Worm (Caenorhabditis elegans) whole organism, early embryonic: ENCODE results near the gene W07G4.1.
A peak's percentile ranks its signal among the peaks of the same experiment; 100 is the strongest.

Experiments
- B0310.2 ChIP-seq: sonication (generic microtip); optimal IDR thresholded peaks from 2 replicates; lab custom pipeline; 2016; ENCODE audit warnings: mild to moderate bottlenecking, missing genetic modification characterization, missing compliant biosample characterization
- F13C5.2 ChIP-seq: sonication (generic microtip); optimal IDR thresholded peaks from 2 replicates; lab custom pipeline; 2017; ENCODE audit warnings: mild to moderate bottlenecking, missing genetic modification characterization, inconsistent platforms, missing compliant biosample characterization
- aly-1 ChIP-seq: sonication (generic microtip); optimal IDR thresholded peaks from 2 replicates; lab custom pipeline; 2016; ENCODE audit warnings: missing genetic modification characterization, missing compliant biosample characterization
- ama-1 ChIP-seq: fragments of 150-350 bp; optimal IDR thresholded peaks from 2 replicates; lab custom pipeline; 2014
- ceh-13 ChIP-seq: fragments of 200-800 bp; sonication (Bioruptor generic); optimal IDR thresholded peaks from 2 replicates; lab custom pipeline; 2018; ENCODE audit warnings: mild to moderate bottlenecking, missing genetic modification characterization, missing compliant biosample characterization
- ceh-36 ChIP-seq: sonication (generic microtip); optimal IDR thresholded peaks from 2 replicates; lab custom pipeline; 2016; ENCODE audit warnings: missing genetic modification characterization, inconsistent platforms, missing compliant biosample characterization
- ets-7 ChIP-seq: sonication (generic microtip); optimal IDR thresholded peaks from 2 replicates; lab custom pipeline; 2016; ENCODE audit warnings: missing genotype, missing genetic modification characterization, missing compliant biosample characterization
- flt-1 ChIP-seq: fragments of 200-800 bp; sonication (Bioruptor generic); IDR thresholded peaks from 2 replicates; pipeline ENCODE4 v1.3.6; 2022; ENCODE audit warnings: missing genetic modification characterization, missing compliant biosample characterization
- hmbx-1 ChIP-seq: sonication (generic microtip); optimal IDR thresholded peaks from 2 replicates; lab custom pipeline; 2016; ENCODE audit warnings: mild to moderate bottlenecking, missing genetic modification characterization, missing compliant biosample characterization
- hmg-4 ChIP-seq: fragments of 200-800 bp; sonication (Bioruptor generic); optimal IDR thresholded peaks from 2 replicates; lab custom pipeline; 2018; ENCODE audit warnings: mild to moderate bottlenecking, missing genetic modification characterization, missing compliant biosample characterization
- hnd-1 ChIP-seq: sonication (generic microtip); optimal IDR thresholded peaks from 2 replicates; lab custom pipeline; 2016; ENCODE audit warnings: missing genetic modification characterization, missing compliant biosample characterization
- pes-1 ChIP-seq: fragments of 200-800 bp; sonication (Bioruptor generic); IDR thresholded peaks from 2 replicates; pipeline ENCODE4 v1.3.6; 2022; ENCODE audit warnings: missing genetic modification reagents, missing genetic modification characterization, missing compliant biosample characterization
- scrt-1 ChIP-seq: fragments of 200-800 bp; sonication (Bioruptor generic); IDR thresholded peaks from 2 replicates; pipeline ENCODE4 v1.3.6; 2022; ENCODE audit warnings: missing genetic modification characterization, missing compliant biosample characterization
- sea-1 ChIP-seq: fragments of 200-800 bp; sonication (Bioruptor generic); conservative IDR thresholded peaks from 2 replicates; pipeline ENCODE4 v1.3.6; 2022; ENCODE audit warnings: missing genetic modification characterization, missing compliant biosample characterization
- tbx-11 ChIP-seq: fragments of 200-800 bp; sonication (Bioruptor generic); IDR thresholded peaks from 2 replicates; pipeline ENCODE4 v1.3.6; 2022; ENCODE audit warnings: missing genetic modification characterization, missing compliant biosample characterization
- tbx-37 ChIP-seq: fragments of 200-800 bp; sonication (Bioruptor generic); conservative IDR thresholded peaks from 2 replicates; pipeline ENCODE4 v1.3.6; 2022; ENCODE audit warnings: missing genetic modification reagents, missing genetic modification characterization, missing compliant biosample characterization
- tra-4 ChIP-seq: sonication (generic microtip); optimal IDR thresholded peaks from 2 replicates; lab custom pipeline; 2017; ENCODE audit warnings: missing genetic modification characterization, missing compliant biosample characterization

The W07G4.1 gene

ce11 chrV:13000068-13000467 is 33.3 kb upstream of the W07G4.1 start:
- TF ChIP-seq flt-1 (no peak), tra-4 (tag; lab: Kevin White, UChicago) (no peak), ceh-36 (tag; lab: Kevin White, UChicago) (no peak), scrt-1 (no peak), ets-7 (tag; lab: Kevin White, UChicago) (no peak), aly-1 (tag; lab: Kevin White, UChicago) (no peak), ama-1 (lab: Kevin White, UChicago) (no peak), tbx-37 (GFP tag; lab: Robert Waterston, UW) (no peak), F13C5.2 (no peak), hmbx-1 (no peak), hmg-4 (GFP tag; lab: Kevin White, UChicago) (no peak), B0310.2 (tag; lab: Kevin White, UChicago) (no peak), pes-1 (GFP tag; lab: Robert Waterston, UW) (no peak), hnd-1 (tag; lab: Kevin White, UChicago) (no peak), ceh-13 (GFP tag; lab: Kevin White, UChicago) (no peak), tbx-11 (GFP tag; lab: Robert Waterston, UW) (no peak)

- TF ChIP-seq ceh-36 (tag; lab: Kevin White, UChicago) (no peak), ama-1 (lab: Kevin White, UChicago) (no peak), flt-1 (no peak), scrt-1 (no peak), B0310.2 (tag; lab: Kevin White, UChicago) (no peak), hmg-4 (GFP tag; lab: Kevin White, UChicago) (no peak), pes-1 (GFP tag; lab: Robert Waterston, UW) (no peak), ets-7 (tag; lab: Kevin White, UChicago) (no peak), sea-1 (no peak), tbx-37 (GFP tag; lab: Robert Waterston, UW) (no peak), hmbx-1 (no peak), tra-4 (tag; lab: Kevin White, UChicago) (no peak), aly-1 (tag; lab: Kevin White, UChicago) (no peak), tbx-11 (GFP tag; lab: Robert Waterston, UW) (no peak), hnd-1 (tag; lab: Kevin White, UChicago) (no peak), ceh-13 (GFP tag; lab: Kevin White, UChicago) (no peak), F13C5.2 (no peak)
Measured at ce11 chrV:13002070-13002469, 31.3 kb upstream of the W07G4.1 start, which contains the start of gene inft-2. Gene inft-2, plus strand, starts transcription at chrV:13002317.

- TF ChIP-seq sea-1 = peak; percentile 89
- TF ChIP-seq ceh-36 (tag; lab: Kevin White, UChicago) = peak; percentile 84
- peak; percentile 70 for TF ChIP-seq F13C5.2
- peak; percentile 68 for TF ChIP-seq hmbx-1
- TF ChIP-seq ets-7 (tag; lab: Kevin White, UChicago) = peak; percentile 86
- TF ChIP-seq tbx-11 (GFP tag; lab: Robert Waterston, UW) = peak; percentile 88
- peak; percentile 92 for TF ChIP-seq pes-1 (GFP tag; lab: Robert Waterston, UW)
- TF ChIP-seq hmg-4 (GFP tag; lab: Kevin White, UChicago) = peak; percentile 88
- TF ChIP-seq tra-4 (tag; lab: Kevin White, UChicago) = peak; percentile 8
- TF ChIP-seq flt-1 = peak; percentile 89
- peak; percentile 88 for TF ChIP-seq aly-1 (tag; lab: Kevin White, UChicago)
- peak; percentile 91 for TF ChIP-seq scrt-1
- TF ChIP-seq B0310.2 (tag; lab: Kevin White, UChicago) = peak; percentile 86
- peak; percentile 83 for TF ChIP-seq tbx-37 (GFP tag; lab: Robert Waterston, UW)
- TF ChIP-seq ama-1 (lab: Kevin White, UChicago) = no peak
- TF ChIP-seq hnd-1 (tag; lab: Kevin White, UChicago) = peak; percentile 82
- peak; percentile 76 for TF ChIP-seq ceh-13 (GFP tag; lab: Kevin White, UChicago)
Measured at ce11 chrV:13003378-13003777, 29.9 kb upstream of the W07G4.1 start.

ce11 chrV:13004374-13004773 is 28.9 kb upstream of the W07G4.1 start:
- TF ChIP-seq F13C5.2 = no peak
- TF ChIP-seq ama-1 (lab: Kevin White, UChicago) = no peak
- TF ChIP-seq pes-1 (GFP tag; lab: Robert Waterston, UW) = no peak
- no peak for TF ChIP-seq flt-1
- TF ChIP-seq scrt-1 = no peak
- no peak for TF ChIP-seq hmbx-1
- TF ChIP-seq tbx-11 (GFP tag; lab: Robert Waterston, UW) = no peak
- no peak for TF ChIP-seq ceh-36 (tag; lab: Kevin White, UChicago)
- TF ChIP-seq sea-1 = no peak

ce11 chrV:13006754-13007153 is 26.6 kb upstream of the W07G4.1 start:
- TF ChIP-seq tra-4 (tag; lab: Kevin White, UChicago) = no peak
- TF ChIP-seq F13C5.2 = no peak

- TF ChIP-seq hmbx-1 (no peak), scrt-1 (no peak), B0310.2 (tag; lab: Kevin White, UChicago) (no peak), tbx-11 (GFP tag; lab: Robert Waterston, UW) (no peak), pes-1 (GFP tag; lab: Robert Waterston, UW) (no peak), ama-1 (lab: Kevin White, UChicago) (no peak), tbx-37 (GFP tag; lab: Robert Waterston, UW) (no peak), ets-7 (tag; lab: Kevin White, UChicago) (no peak), ceh-36 (tag; lab: Kevin White, UChicago) (no peak), aly-1 (tag; lab: Kevin White, UChicago) (no peak), flt-1 (no peak)
Measured at ce11 chrV:13008825-13009224, 24.5 kb upstream of the W07G4.1 start, which contains the start of gene F15B9.10. Gene F15B9.10, minus strand, starts transcription at chrV:13008925.

- no peak for TF ChIP-seq hmbx-1
- no peak for TF ChIP-seq ama-1 (lab: Kevin White, UChicago)
- TF ChIP-seq hmg-4 (GFP tag; lab: Kevin White, UChicago) = no peak
- no peak for TF ChIP-seq ceh-36 (tag; lab: Kevin White, UChicago)
- no peak for TF ChIP-seq sea-1
- no peak for TF ChIP-seq tbx-11 (GFP tag; lab: Robert Waterston, UW)
- TF ChIP-seq ceh-13 (GFP tag; lab: Kevin White, UChicago) = no peak
- TF ChIP-seq tra-4 (tag; lab: Kevin White, UChicago) = no peak
Measured at ce11 chrV:13009271-13009670, 24.1 kb upstream of the W07G4.1 start.
